Fruit fly (Drosophila melanogaster): ENCODE results near the gene nero.
A peak's percentile ranks its signal among the peaks of the same experiment; 100 is the strongest.

The nero gene

DNA sequence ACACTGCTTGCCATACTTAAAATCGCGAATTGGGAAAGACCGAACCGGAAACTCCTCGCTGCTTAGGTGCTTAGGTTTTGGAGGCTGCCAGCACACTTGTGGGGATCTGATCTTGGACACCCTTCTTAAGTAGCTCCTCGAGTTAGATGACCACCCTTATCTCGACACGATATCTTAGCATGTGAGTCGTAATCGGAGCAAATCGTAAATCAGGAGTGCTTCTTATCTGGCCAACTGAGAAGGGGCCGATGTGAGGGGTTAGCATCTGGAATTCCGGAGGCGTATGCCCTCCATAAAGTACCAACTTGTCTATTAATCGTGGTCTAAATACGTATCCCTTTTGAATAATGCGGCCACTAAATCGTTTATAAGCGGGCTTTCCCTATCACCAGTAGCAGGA, 7.2 kb upstream of the nero start, which contains the start of gene salt:
Gene salt (minus strand): TSS at position 101 of the 400 bp plus-strand sequence.
- no peak for TF ChIP-seq CG17801 (GFP tag; optimal IDR thresholded peaks at IDR 0.05; ENCODE audit: partially characterized antibody)

DNA sequence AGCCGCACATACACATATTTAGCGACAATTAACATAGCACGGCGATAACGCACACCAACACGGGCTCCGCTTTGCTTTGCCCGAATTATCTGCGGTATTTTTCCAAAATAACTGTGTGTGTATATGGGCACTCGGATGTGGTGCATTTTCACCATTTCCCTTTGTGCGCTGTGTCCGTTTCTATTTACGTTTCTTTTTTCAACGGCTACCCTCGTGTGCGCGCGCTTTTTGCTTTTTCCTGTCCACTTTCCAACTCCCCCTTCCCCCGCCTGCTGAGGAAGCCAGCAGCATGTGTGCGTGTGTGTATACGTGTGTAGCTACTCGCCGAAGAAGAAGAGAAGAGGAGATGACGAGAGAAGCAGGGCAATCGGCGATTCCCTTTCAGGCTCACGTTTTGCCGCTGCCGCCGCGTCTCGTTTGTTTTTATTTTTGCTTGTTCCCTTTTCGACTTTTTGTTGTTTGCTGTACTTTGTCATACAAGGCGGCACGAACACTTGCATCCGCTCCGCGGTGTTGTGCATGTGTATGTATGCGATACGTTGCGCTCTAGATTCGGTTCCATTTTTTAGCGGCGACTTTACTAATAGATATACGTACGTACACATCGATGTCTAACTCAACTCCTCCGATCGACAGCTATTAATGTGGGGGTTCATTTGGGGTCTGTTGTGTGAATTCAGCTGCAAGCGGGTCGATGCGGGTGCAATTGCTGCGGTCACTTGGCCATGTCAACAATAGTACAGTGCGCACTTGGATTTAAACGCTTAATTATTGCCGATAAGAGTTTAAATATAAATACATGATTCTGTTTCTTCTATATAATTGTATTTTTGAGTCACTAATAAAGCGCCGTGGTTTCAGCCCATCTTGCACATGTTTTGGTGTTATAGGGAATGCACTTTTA, 987 bp upstream of the nero start:
- peak; percentile 8 for TF ChIP-seq CG17801 (GFP tag; optimal IDR thresholded peaks at IDR 0.05; ENCODE audit: partially characterized antibody)

- TF ChIP-seq CG17801 (GFP tag; optimal IDR thresholded peaks at IDR 0.05; ENCODE audit: partially characterized antibody) = peak; percentile 64
Measured at dm6 chr3R:31745629-31746081, 1.7 kb downstream of the nero start, which contains the start of gene awd. awd (minus strand) TSS chr3R:31746077.

DNA sequence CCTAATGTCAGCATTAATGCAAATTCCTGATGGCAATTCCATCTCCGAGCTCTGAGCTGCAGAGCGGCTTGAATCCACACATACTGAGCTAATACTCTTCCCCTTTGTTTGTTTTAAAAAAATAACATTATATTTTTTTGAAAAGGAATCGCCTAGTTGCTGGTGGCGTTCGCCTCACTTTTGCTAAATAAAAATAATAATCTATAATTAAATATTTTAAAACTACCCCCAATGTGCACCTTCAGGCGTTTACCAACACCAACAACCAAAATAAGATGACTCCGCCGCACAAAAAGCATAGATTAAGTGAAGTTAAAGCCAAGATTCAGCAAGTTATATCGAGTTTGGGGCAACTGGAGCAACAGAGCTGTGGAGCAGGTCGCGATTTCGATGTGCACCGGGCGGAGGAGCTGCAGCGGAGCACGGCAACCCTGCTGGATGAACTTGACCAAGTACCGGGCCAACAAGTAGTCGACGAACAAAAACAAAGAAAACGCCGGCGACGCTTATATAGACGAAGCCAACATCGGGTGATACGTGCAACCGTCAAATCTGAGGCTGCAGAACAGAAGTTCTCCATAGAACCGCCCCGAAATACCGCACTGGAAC, 3.2 kb downstream of the nero start, which contains the start of gene CG1896:
Gene CG1896 (plus strand): TSS at position 239 of the 609 bp plus-strand sequence.
- peak; percentile 48 for TF ChIP-seq CG17801 (GFP tag; optimal IDR thresholded peaks at IDR 0.05; ENCODE audit: partially characterized antibody)

dm6 chr3R:31743279-31743678, 4.1 kb downstream of the nero start, which contains the start of gene Tbca:
Tbca (plus strand) TSS chr3R:31743490.
- TF ChIP-seq CG17801 (GFP tag; optimal IDR thresholded peaks at IDR 0.05; ENCODE audit: partially characterized antibody) = peak; percentile 34

DNA sequence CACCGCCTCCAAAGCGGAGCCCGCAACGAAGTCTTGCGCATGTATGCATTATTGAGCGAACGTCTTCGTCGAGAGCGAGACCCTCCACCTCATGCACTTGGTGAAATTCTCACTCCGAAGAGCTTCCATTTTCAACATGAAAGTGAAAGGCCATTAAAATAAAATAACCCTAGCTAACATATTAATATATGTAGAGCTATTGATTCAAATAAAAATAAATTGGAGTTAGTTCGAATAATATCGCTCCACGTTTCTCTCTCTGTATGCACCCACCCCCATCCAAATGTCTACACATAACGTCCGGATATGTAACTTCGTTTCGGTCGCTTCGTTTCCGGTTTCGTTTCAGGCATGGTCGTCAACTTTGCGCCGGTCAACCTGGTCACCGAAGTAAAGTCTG, 6.1 kb downstream of the nero start:
- no peak for TF ChIP-seq CG17801 (GFP tag; optimal IDR thresholded peaks at IDR 0.05; ENCODE audit: partially characterized antibody)

DNA sequence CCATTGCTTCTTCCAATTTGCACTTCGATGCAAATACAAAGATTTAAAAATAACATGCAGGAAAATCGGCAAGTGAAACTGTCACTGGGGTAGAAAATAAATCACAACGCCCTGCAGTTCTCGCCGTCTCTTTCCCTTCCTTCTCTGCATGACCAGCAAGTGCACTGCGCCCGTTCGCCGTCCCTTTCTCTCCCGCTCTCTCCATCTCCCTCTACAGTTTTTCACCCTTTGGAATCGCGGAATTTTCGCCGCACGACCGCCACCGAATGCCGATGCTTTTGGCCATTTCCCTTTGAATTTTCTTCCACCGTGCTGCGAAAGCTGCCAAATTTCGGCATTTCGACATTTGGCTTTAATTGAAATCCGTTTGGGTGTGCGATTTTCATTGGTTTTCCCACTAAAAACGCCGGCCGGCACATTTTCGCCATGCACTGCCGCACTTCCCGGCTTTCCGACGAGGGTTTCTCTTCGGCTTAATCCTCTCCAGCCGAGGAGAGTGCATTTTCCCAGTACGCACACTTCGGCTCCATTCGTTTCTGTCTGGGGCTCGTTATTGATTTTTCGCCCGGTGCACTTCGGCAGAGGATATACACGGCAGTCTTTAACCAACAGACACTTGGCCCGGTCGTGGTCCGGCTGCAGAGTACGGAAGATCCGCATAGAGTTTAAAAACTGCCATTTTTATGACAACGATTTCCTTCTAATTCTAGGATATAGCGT, 8.1 kb downstream of the nero start:
- no peak for TF ChIP-seq CG17801 (GFP tag; optimal IDR thresholded peaks at IDR 0.05; ENCODE audit: partially characterized antibody)

- no peak for TF ChIP-seq CG17801 (GFP tag; optimal IDR thresholded peaks at IDR 0.05; ENCODE audit: partially characterized antibody)
Measured at dm6 chr3R:31738060-31738619, 9.2 kb downstream of the nero start, which contains the start of gene eEF1alpha2. eEF1alpha2 (plus strand) TSS chr3R:31738468.

- TF ChIP-seq CG17801 (GFP tag; optimal IDR thresholded peaks at IDR 0.05; ENCODE audit: partially characterized antibody) = peak; percentile 29
Measured at dm6 chr3R:31736776-31737175, 10.6 kb downstream of the nero start, which contains the start of the genes CstF50 and CG11563. CstF50 (minus strand) TSS chr3R:31736963. CG11563 (plus strand) TSS chr3R:31737035.

DNA sequence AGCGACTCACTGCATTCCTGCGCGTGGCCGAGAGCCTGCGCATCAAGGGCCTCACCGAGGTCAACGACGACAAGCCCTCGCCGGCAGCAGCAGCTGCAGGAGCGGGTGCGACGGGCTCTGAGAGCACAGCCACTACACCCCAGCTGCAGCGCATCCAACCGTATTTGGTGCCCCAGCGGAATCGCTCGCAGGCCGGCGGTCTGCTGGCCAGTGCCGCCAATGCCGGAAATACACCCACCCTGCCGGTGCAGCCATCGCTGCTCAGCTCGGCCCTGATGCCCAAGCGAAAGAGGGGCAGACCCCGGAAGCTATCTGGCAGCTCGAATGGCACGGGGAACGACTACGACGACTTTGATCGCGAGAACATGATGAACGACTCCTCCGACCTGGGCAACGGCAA, 19.6 kb downstream of the nero start:
- TF ChIP-seq CG17801 (GFP tag; optimal IDR thresholded peaks at IDR 0.05; ENCODE audit: partially characterized antibody) = no peak

dm6 chr3R:31726286-31726685, 21.1 kb downstream of the nero start:
- TF ChIP-seq CG17801 (GFP tag; optimal IDR thresholded peaks at IDR 0.05; ENCODE audit: partially characterized antibody) = no peak

DNA sequence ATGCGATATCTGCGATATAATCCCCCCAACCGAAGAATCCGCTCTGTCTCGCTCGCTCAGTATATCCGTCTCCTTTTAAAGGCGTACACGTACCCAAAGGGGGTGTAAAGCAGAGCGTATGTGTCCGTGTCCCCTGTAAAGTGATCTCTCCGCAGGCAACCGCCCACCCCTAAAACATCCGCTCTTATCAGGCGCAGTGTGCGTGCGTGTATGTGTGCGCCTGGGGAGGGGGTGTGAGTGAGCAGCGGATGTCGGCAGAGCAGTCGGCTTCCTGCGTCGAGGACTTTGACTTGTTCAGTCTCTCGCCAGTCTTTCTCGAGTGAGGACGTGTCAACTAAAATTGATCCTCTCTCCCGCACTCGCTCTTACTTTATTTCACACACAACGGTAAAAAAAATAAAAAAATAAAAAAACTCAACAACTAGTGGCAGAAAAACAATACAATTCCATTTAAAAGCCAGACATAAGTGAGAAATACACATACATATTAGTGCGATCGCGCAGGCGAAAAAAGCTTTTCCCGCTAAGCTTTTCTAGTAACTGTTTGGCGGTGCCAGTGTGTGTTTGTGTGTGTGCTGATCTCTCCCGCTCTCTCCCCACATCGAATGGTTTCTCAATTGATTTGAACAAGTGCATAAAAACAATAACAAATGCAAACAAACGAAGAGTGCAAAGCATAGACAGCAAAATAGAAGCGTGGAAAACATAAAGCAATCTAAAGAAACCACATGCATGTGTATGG, 21.7 kb downstream of the nero start:
- TF ChIP-seq CG17801 (GFP tag; optimal IDR thresholded peaks at IDR 0.05; ENCODE audit: partially characterized antibody) = no peak

dm6 chr3R:31724580-31725320, 22.6 kb downstream of the nero start:
- TF ChIP-seq CG17801 (GFP tag; optimal IDR thresholded peaks at IDR 0.05; ENCODE audit: partially characterized antibody) = peak; percentile 72
